Worm (Caenorhabditis elegans): ENCODE data around the gene K08E5.5.

The K08E5.5 gene

ce11 chrIII:10126375-10126774 lies 33.9 kb downstream of the K08E5.5 start:
- no peak for TF ChIP-seq nhr-2 (tag; optimal IDR thresholded peaks at IDR 0.05)

- TF ChIP-seq lsy-2 (tag; optimal IDR thresholded peaks at IDR 0.05) (peak; percentile 14), lin-32 (GFP tag; optimal IDR thresholded peaks at IDR 0.05) (peak; percentile 24), pha-4 (tag; optimal IDR thresholded peaks at IDR 0.05) (no peak), ham-2 (GFP tag; optimal IDR thresholded peaks at IDR 0.05) (no peak), ceh-43 (GFP tag; optimal IDR thresholded peaks at IDR 0.05) (no peak), hlh-1 (tag; optimal IDR thresholded peaks at IDR 0.05) (no peak), mls-2 (tag; optimal IDR thresholded peaks at IDR 0.05) (peak; percentile 38), unc-62 (GFP tag; optimal IDR thresholded peaks at IDR 0.05) (no peak), elt-3 (tag; optimal IDR thresholded peaks at IDR 0.05) (no peak), blmp-1 (tag; optimal IDR thresholded peaks at IDR 0.05) (no peak), nhr-237 (tag; optimal IDR thresholded peaks at IDR 0.05) (no peak), nhr-76 (tag; optimal IDR thresholded peaks at IDR 0.05) (no peak), snpc-4 (tag; optimal IDR thresholded peaks at IDR 0.05) (no peak), nhr-28 (tag; optimal IDR thresholded peaks at IDR 0.05) (no peak), ceh-83 (GFP tag; optimal IDR thresholded peaks at IDR 0.05) (no peak), mep-1 (tag; optimal IDR thresholded peaks at IDR 0.05) (peak; percentile 60), ceh-39 (tag; optimal IDR thresholded peaks at IDR 0.05) (no peak), cnd-1 (tag; optimal IDR thresholded peaks at IDR 0.05) (peak; percentile 10), ces-1 (GFP tag; optimal IDR thresholded peaks at IDR 0.05) (peak; percentile 79), unc-120 (tag; optimal IDR thresholded peaks at IDR 0.05; ENCODE audit: poor library complexity, severe bottlenecking) (peak; percentile 22), ztf-11 (tag; optimal IDR thresholded peaks at IDR 0.05) (no peak), zip-8 (tag; optimal IDR thresholded peaks at IDR 0.05) (no peak), lin-13 (tag; optimal IDR thresholded peaks at IDR 0.05) (peak; percentile 65), elt-1 (tag; optimal IDR thresholded peaks at IDR 0.05; ENCODE audit: borderline replicate concordance, insufficient read depth) (no peak), tbx-8 (GFP tag; optimal IDR thresholded peaks at IDR 0.05) (no peak), sptf-1 (tag; optimal IDR thresholded peaks at IDR 0.05) (peak; percentile 68), bed-3 (GFP tag; optimal IDR thresholded peaks at IDR 0.05) (no peak), M03D4.4 (tag; optimal IDR thresholded peaks at IDR 0.05) (peak; percentile 48), unc-39 (tag; optimal IDR thresholded peaks at IDR 0.05) (no peak), nhr-12 (tag; optimal IDR thresholded peaks at IDR 0.05) (no peak), drap-1 (GFP tag; optimal IDR thresholded peaks at IDR 0.05) (peak; percentile 21), nhr-2 (tag; optimal IDR thresholded peaks at IDR 0.05) (no peak), flh-1 (GFP tag; optimal IDR thresholded peaks at IDR 0.05) (no peak), mab-5 (tag; optimal IDR thresholded peaks at IDR 0.05) (no peak), sem-2 (GFP tag; optimal IDR thresholded peaks at IDR 0.05) (no peak)
Measured at ce11 chrIII:10123586-10124233, 36.6 kb downstream of the K08E5.5 start, which contains the start of gene ttll-4. Gene ttll-4, plus strand, starts transcription at chrIII:10124183.

- TF ChIP-seq unc-120 (tag; optimal IDR thresholded peaks at IDR 0.05; ENCODE audit: poor library complexity, severe bottlenecking), result no peak
- TF ChIP-seq ceh-39 (tag; optimal IDR thresholded peaks at IDR 0.05), result no peak
- no peak for TF ChIP-seq unc-62 (GFP tag; optimal IDR thresholded peaks at IDR 0.05)
- TF ChIP-seq tbx-8 (GFP tag; optimal IDR thresholded peaks at IDR 0.05), result no peak
- no peak for TF ChIP-seq lsy-2 (tag; optimal IDR thresholded peaks at IDR 0.05)
- TF ChIP-seq mab-5 (tag; optimal IDR thresholded peaks at IDR 0.05), result no peak
- TF ChIP-seq ces-1 (GFP tag; optimal IDR thresholded peaks at IDR 0.05), result peak; percentile 47
Measured at ce11 chrIII:10120076-10120831, 40.0 kb downstream of the K08E5.5 start, which contains the start of the genes gtf-2H3 and ham-3. Gene gtf-2H3, minus strand, starts transcription at chrIII:10120148. Gene ham-3, plus strand, starts transcription at chrIII:10120781.
